Worm (Caenorhabditis elegans) whole organism, mixed stage, embryonic: ENCODE measurements around the gene lys-1.

Experiments used
- M03D4.4 ChIP-seq: sonication (generic microtip); optimal IDR thresholded peaks from 2 replicates; lab custom pipeline; 2017; ENCODE audit warnings: mild to moderate bottlenecking, missing genetic modification characterization, missing compliant biosample characterization
- blmp-1 ChIP-seq: fragments of 150-350 bp; optimal IDR thresholded peaks from 2 replicates; lab custom pipeline; 2014; ENCODE audit warnings: missing biosample characterization, missing genetic modification characterization
- ceh-39 ChIP-seq: fragments of 150-350 bp; optimal IDR thresholded peaks from 2 replicates; lab custom pipeline; 2014; ENCODE audit warnings: missing biosample characterization, missing genetic modification characterization
- ceh-43 ChIP-seq: fragments of 200-800 bp; sonication (Bioruptor generic); optimal IDR thresholded peaks from 2 replicates; lab custom pipeline; 2018; ENCODE audit warnings: mild to moderate bottlenecking, missing genetic modification characterization, moderate library complexity, missing compliant biosample characterization
- ceh-83 ChIP-seq: fragments of 200-800 bp; sonication (Bioruptor generic); optimal IDR thresholded peaks from 2 replicates; lab custom pipeline; 2018; ENCODE audit warnings: mild to moderate bottlenecking, missing genetic modification characterization, missing compliant biosample characterization
- ces-1 ChIP-seq: fragments of 150-350 bp; optimal IDR thresholded peaks from 2 replicates; lab custom pipeline; 2014; ENCODE audit warnings: missing biosample characterization, missing genetic modification reagents, missing genetic modification characterization
- drap-1 ChIP-seq: fragments of 200-800 bp; sonication (Bioruptor generic); optimal IDR thresholded peaks from 3 replicates; lab custom pipeline; 2018; ENCODE audit warnings: mild to moderate bottlenecking, missing genetic modification characterization, missing compliant biosample characterization
- elt-1 ChIP-seq: sonication (generic microtip); optimal IDR thresholded peaks from 2 replicates; lab custom pipeline; 2017; ENCODE audit warnings: missing genetic modification characterization, mild to moderate bottlenecking, missing compliant biosample characterization, antibody characterized with exemption, moderate library complexity, borderline replicate concordance; ENCODE audit not compliant: insufficient read depth
- elt-3 ChIP-seq: fragments of 150-350 bp; optimal IDR thresholded peaks from 2 replicates; lab custom pipeline; 2014; ENCODE audit warnings: missing biosample characterization, missing genetic modification characterization
- flh-1 ChIP-seq: fragments of 200-800 bp; sonication (Bioruptor generic); optimal IDR thresholded peaks from 2 replicates; lab custom pipeline; 2018; ENCODE audit warnings: mild to moderate bottlenecking, missing genetic modification characterization, moderate library complexity, missing compliant biosample characterization
- ham-2 ChIP-seq: fragments of 200-800 bp; sonication (Bioruptor generic); optimal IDR thresholded peaks from 2 replicates; lab custom pipeline; 2018; ENCODE audit warnings: mild to moderate bottlenecking, missing genetic modification characterization, missing compliant biosample characterization
- lsy-2 ChIP-seq: fragments of 150-350 bp; optimal IDR thresholded peaks from 2 replicates; lab custom pipeline; 2014; ENCODE audit warnings: missing biosample characterization, missing genetic modification characterization
- mep-1 ChIP-seq: fragments of 150-350 bp; optimal IDR thresholded peaks from 2 replicates; lab custom pipeline; 2017; ENCODE audit warnings: missing biosample characterization, missing genetic modification reagents, missing genetic modification characterization, inconsistent platforms
- nhr-12 ChIP-seq: fragments of 150-350 bp; optimal IDR thresholded peaks from 2 replicates; lab custom pipeline; 2014; ENCODE audit warnings: missing biosample characterization, missing genetic modification characterization
- nhr-76 ChIP-seq: sonication (generic microtip); optimal IDR thresholded peaks from 2 replicates; lab custom pipeline; 2017; ENCODE audit warnings: missing biosample characterization, missing genetic modification characterization
- pha-4 ChIP-seq: fragments of 150-350 bp; optimal IDR thresholded peaks from 2 replicates; lab custom pipeline; 2018; ENCODE audit warnings: missing biosample characterization, missing genetic modification reagents, missing genetic modification characterization
- sem-2 ChIP-seq: fragments of 200-800 bp; sonication (Bioruptor generic); optimal IDR thresholded peaks from 2 replicates; lab custom pipeline; 2018; ENCODE audit warnings: mild to moderate bottlenecking, missing genetic modification characterization, missing compliant biosample characterization
- sptf-1 ChIP-seq: sonication (generic microtip); optimal IDR thresholded peaks from 2 replicates; lab custom pipeline; 2017; ENCODE audit warnings: mild to moderate bottlenecking, missing genetic modification characterization, moderate library complexity, missing compliant biosample characterization
- unc-120 ChIP-seq: sonication (generic microtip); optimal IDR thresholded peaks from 2 replicates; lab custom pipeline; 2017; ENCODE audit warnings: missing genetic modification characterization, missing compliant biosample characterization; ENCODE audit not compliant: poor library complexity, severe bottlenecking
- zip-8 ChIP-seq: fragments of 150-350 bp; optimal IDR thresholded peaks from 2 replicates; lab custom pipeline; 2014; ENCODE audit warnings: missing biosample characterization, missing genetic modification characterization
- ztf-11 ChIP-seq: fragments of 150-350 bp; optimal IDR thresholded peaks from 2 replicates; lab custom pipeline; 2014; ENCODE audit warnings: missing biosample characterization, missing genetic modification characterization

Gene lys-1

DNA sequence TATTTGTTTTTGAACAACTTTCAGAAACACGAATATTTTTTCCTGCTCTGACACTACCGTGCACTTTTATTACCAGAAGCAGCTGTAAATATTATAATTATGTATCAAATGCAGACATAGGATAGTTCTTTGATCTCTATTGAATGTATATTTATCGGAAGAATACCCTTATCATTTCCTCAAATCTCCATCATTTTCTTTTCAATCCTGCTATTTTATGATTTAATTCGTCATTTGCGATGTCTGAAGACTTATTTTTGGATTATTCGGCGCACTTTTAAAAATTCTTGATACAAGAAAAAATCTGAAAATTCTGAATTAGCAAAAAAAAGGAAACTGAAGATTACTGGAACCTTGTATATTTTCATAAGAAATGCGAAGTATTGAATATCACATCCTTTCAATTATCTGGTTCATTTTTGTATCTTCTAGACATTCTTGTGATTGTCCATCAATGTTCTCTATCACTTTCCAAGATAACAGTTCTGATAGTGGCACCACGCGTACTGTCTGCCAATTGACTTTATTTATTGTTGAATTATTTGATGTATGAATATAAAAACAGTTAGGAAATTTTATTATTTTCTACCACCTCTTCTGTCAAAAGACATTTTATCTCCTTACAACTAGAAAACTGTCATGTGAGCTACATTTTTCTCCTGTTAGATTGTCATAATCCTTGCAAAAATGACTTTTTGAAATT, 33.5 kb upstream of the lys-1 start:
- TF ChIP-seq elt-1 (tag; lab: Kevin White, UChicago) (peak; percentile 54), pha-4 (no peak)

DNA sequence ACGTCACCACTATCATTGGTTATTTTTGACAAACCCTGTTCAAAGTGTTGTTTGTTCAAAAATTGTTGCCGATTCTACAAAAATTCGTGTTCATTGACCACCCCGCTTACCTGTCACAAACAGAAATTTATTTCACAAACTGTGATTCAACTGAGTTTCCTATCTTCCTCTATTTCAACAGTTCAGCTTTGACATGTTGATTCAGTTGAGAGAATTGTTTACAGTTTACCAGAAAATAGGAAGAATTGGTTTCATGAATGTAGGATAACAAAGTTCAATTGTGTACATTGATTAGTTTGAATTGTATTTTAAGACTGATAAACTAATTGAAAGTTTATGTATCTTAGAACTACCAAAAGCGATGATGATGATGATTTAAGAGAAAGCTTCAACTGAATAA, 32.1 kb upstream of the lys-1 start:
- no peak for TF ChIP-seq zip-8 (tag; lab: Kevin White, UChicago)
- TF ChIP-seq, all 35 proteins: peak for 0

DNA sequence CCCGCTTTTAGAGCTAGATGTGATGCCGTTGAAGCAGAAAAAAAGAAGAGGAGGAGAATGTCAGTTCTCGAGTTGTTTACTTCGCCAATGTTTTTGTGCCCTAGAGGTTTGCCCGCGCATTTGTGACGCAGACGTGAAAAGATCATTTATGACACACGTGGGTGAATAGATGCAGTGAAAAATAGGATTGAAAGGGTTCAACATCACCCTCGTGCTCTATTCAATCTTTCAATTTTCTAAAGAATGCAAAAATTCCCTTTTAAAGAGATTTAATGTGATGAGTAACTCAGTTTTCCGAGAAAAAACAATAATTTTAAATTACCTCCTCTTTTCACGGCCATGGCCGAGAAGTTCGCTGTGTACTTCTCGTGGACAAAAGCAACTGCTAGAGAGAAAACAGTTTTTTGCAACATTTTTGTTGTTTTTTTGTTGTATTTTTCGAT, 31.2 kb upstream of the lys-1 start:
- no peak for TF ChIP-seq zip-8 (tag; lab: Kevin White, UChicago)
- peak; percentile 2 for TF ChIP-seq ces-1

DNA sequence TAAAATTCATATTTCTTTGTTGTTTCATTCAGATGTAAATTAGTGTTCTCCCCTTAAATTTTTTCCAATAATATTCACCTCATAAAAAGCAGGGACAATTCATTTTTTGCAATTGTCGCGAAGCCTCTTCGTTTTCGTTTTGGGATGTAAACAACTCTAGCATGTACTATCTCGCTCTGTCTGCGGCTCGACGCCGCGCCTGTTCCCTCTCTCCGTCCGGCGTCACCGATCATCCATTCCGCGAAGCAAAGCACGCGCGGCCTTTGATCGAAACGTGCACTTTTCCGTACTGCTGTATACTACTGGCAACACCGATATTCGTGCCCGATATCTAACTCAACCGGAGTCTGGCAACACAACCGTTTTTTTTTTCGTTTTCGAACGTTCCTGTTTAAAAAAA, 30.7 kb upstream of the lys-1 start:
- TF ChIP-seq ceh-43 (GFP tag; lab: Kevin White, UChicago) (no peak), pha-4 (peak; percentile 75)

DNA sequence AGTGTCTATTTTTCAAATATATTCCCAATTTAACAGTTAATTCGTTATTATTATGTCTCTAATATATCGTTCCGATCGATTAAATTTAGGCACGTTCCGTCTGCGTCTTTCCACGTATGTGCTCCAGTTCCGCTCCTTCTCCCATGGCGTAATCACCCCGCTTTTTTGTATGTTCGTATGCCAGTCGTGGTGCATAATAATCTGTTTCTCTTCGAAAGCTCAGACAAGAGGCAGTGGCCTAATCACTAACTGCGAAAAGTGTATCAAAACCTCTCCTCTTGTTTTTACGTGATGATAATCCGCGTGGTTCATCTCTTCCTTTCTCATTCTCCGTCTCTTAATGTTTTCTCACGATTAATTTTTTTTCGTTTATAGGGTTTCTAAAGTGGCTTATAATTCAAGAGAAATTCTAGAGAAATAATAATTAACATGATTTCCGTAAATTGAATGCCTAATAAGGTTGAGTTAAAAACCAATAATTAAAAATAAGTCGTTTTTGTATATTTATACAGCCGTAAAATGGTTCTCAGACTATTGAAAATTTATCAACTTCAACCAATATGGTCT, 29.9 kb upstream of the lys-1 start:
- TF ChIP-seq ham-2 (GFP tag; lab: Kevin White, UChicago), result no peak
- no peak for TF ChIP-seq lsy-2 (tag; lab: Kevin White, UChicago)
- no peak for TF ChIP-seq flh-1 (GFP tag; lab: Kevin White, UChicago)
- TF ChIP-seq sptf-1 (tag; lab: Kevin White, UChicago), result no peak
- no peak for TF ChIP-seq nhr-12 (tag; lab: Kevin White, UChicago)
- TF ChIP-seq ceh-43 (GFP tag; lab: Kevin White, UChicago), result no peak
- no peak for TF ChIP-seq blmp-1 (tag; lab: Kevin White, UChicago)
- TF ChIP-seq nhr-76 (tag; lab: Kevin White, UChicago), result no peak
- no peak for TF ChIP-seq ceh-83
- no peak for TF ChIP-seq elt-1 (tag; lab: Kevin White, UChicago)

DNA sequence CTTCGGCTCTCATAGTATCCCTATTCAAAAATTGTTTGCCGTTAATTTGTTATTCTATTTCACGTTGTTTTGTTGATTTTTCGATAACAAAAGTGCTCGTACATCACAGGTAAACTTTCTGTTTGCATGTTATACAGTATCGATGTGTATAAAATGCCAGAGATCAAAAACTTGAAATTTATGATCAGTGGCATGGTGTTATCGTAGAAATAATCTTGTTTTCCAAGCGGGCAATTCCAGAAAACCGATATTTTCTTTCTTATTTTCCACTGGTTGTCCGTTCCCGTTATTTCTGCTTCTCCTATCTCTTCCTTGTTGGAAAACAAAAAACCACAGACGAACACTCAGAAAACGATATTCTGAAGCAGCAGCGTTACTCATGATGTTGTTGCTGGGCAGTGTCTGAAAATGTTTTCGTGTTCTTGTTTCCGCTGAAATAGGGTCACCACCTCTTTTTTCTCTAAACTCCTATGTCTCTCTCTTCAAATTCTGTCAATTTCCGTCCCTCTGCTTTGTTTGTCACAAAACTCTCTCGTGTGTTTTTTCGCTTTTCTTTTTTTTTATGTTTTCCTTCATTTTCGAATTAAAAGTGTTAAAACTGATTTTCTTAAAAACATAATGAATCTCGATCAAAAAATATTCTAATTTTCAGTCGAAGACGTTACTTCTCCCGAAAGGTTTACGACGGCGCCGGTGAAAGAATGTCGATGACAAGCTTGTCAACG, 29.3 kb upstream of the lys-1 start, which contains the start of gene akt-1:
Gene akt-1, plus strand, starts transcription at position 651 of the 725 bp plus-strand sequence.
- TF ChIP-seq elt-3 (no peak), sem-2 (GFP tag; lab: Kevin White, UChicago) (no peak), ceh-43 (GFP tag; lab: Kevin White, UChicago) (no peak), pha-4 (no peak), lsy-2 (tag; lab: Kevin White, UChicago) (no peak), ztf-11 (tag; lab: Kevin White, UChicago) (no peak), unc-120 (tag; lab: Kevin White, UChicago) (no peak), nhr-76 (tag; lab: Kevin White, UChicago) (no peak)
- TF ChIP-seq, all 35 proteins: peak for 0

DNA sequence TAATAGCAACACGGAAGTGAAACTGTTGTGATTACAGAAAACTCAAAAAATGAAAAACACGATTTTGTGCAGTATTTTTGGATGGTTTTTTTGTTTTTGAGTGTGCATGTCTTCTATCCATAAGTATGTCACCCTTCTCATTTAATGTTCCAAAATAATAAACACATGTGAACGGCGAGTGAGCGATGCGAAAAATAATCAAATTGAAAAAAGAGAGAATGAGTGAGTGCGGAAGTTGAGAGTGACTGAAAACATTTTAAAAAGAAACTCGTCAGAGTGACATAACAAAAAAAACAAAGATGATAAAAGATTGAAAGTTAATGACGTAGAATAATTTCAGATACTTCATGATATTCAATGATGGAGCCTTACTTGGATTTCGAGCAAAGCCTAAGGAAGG, 28.2 kb upstream of the lys-1 start:
- TF ChIP-seq ham-2 (GFP tag; lab: Kevin White, UChicago) (no peak), mep-1 (tag; lab: Kevin White, UChicago) (no peak)

DNA sequence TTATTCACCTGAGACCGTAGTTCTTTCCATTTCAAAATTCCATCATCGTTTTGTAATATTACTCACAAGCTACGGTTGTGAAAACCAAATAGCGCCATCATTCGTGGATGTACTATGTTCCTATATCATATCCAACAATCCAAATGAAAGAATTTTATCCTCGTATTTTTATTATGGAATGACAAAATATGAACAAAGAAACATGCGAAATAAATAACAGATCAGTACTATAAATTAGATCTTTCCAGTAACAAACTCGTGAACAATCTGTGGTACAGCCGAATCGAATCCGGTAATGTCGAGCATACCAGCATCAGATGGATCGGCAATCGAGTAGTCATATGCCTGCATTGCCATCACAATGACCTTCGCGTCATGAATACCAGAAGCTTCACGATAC, 25.0 kb upstream of the lys-1 start:
- TF ChIP-seq lsy-2 (tag; lab: Kevin White, UChicago) (no peak), M03D4.4 (no peak), sem-2 (GFP tag; lab: Kevin White, UChicago) (no peak), ceh-39 (tag; lab: Kevin White, UChicago) (no peak), blmp-1 (tag; lab: Kevin White, UChicago) (no peak), mep-1 (tag; lab: Kevin White, UChicago) (no peak), drap-1 (no peak), ceh-43 (GFP tag; lab: Kevin White, UChicago) (no peak), elt-1 (tag; lab: Kevin White, UChicago) (no peak)
